Worm (Caenorhabditis elegans) whole organism, L4 larva: Measurements from ENCODE around the gene C45G9.6.

Experiments
- D1046.2 ChIP-seq: fragments of 200-800 bp; sonication (Bioruptor generic); IDR thresholded peaks from 2 replicates; pipeline ENCODE4 v1.3.6; 2022; ENCODE audit warnings: missing genetic modification characterization, missing compliant biosample characterization
- F26F4.8 ChIP-seq: fragments of 200-800 bp; sonication (Bioruptor generic); conservative IDR thresholded peaks from 2 replicates; pipeline ENCODE4 v1.3.6; 2022; ENCODE audit warnings: missing genetic modification characterization, missing compliant biosample characterization
- F44E2.7 ChIP-seq: fragments of 200-800 bp; sonication (Bioruptor generic); IDR thresholded peaks from 2 replicates; pipeline ENCODE4 v2.1.2; 2022; ENCODE audit warnings: missing genetic modification characterization, missing compliant biosample characterization
- F49E8.2 ChIP-seq: sonication (generic microtip); optimal IDR thresholded peaks from 2 replicates; lab custom pipeline; 2016; ENCODE audit warnings: missing compliant biosample characterization, mild to moderate bottlenecking, missing genetic modification characterization, borderline replicate concordance
- R02D3.7 ChIP-seq: fragments of 150-350 bp; sonication (generic microtip); optimal IDR thresholded peaks from 3 replicates; lab custom pipeline; 2014; ENCODE audit warnings: missing biosample characterization, missing genetic modification characterization
- T26A8.4 ChIP-seq: fragments of 200-800 bp; sonication (Bioruptor generic); IDR thresholded peaks from 2 replicates; pipeline ENCODE4 v1.3.6; 2022; ENCODE audit warnings: missing genetic modification characterization, missing compliant biosample characterization
- Y5F2A.4 ChIP-seq: fragments of 200-800 bp; sonication (Bioruptor generic); optimal IDR thresholded peaks from 2 replicates; lab custom pipeline; 2018; ENCODE audit warnings: mild to moderate bottlenecking, missing genetic modification characterization, missing compliant biosample characterization
- Y75B8A.6 ChIP-seq: fragments of 200-800 bp; sonication (Bioruptor generic); IDR thresholded peaks from 2 replicates; pipeline ENCODE4 v1.3.6; 2022; ENCODE audit warnings: missing genetic modification reagents, missing genetic modification characterization, missing compliant biosample characterization
- aha-1 ChIP-seq: fragments of 150-350 bp; peaks from one replicate; lab custom pipeline; 2014; ENCODE audit warnings: missing biosample characterization, missing genetic modification characterization
- arid-1 ChIP-seq: fragments of 200-800 bp; sonication (Bioruptor generic); conservative IDR thresholded peaks from 2 replicates; pipeline ENCODE4 v1.3.6; 2022; ENCODE audit warnings: missing genetic modification reagents, missing genetic modification characterization, missing compliant biosample characterization
- ceh-28 ChIP-seq: fragments of 150-350 bp; optimal IDR thresholded peaks from 2 replicates; lab custom pipeline; 2014; ENCODE audit warnings: missing biosample characterization, missing genetic modification reagents, missing genetic modification characterization
- ceh-62 ChIP-seq: sonication (generic microtip); optimal IDR thresholded peaks from 2 replicates; lab custom pipeline; 2017; ENCODE audit warnings: missing biosample characterization, missing genetic modification characterization
- daf-12 ChIP-seq: fragments of 150-350 bp; optimal IDR thresholded peaks from 2 replicates; lab custom pipeline; 2014; ENCODE audit warnings: missing biosample characterization, missing genetic modification reagents, missing genetic modification characterization
- daf-16 ChIP-seq, 3 experiments: sonication (generic microtip); optimal IDR thresholded peaks; 2 replicates each; lab custom pipeline; 2016 to 2017; ENCODE audit warnings: missing genetic modification characterization in 3 of 3, missing genetic modification reagents in 3 of 3, mild to moderate bottlenecking in 2 of 3, missing compliant biosample characterization in 2 of 3, missing biosample characterization in 1 of 3, moderate library complexity in 1 of 3
- dmd-6 ChIP-seq: fragments of 200-800 bp; sonication (Bioruptor generic); IDR thresholded peaks from 2 replicates; pipeline ENCODE4 v1.3.6; 2022; ENCODE audit warnings: missing genetic modification reagents, missing genetic modification characterization, missing compliant biosample characterization
- dve-1 ChIP-seq: sonication (generic microtip); optimal IDR thresholded peaks from 2 replicates; lab custom pipeline; 2017; ENCODE audit warnings: antibody characterized with exemption, mild to moderate bottlenecking, missing genetic modification characterization, missing compliant biosample characterization; ENCODE audit not compliant: insufficient read depth
- fos-1 ChIP-seq: fragments of 150-350 bp; optimal IDR thresholded peaks from 2 replicates; lab custom pipeline; 2014; ENCODE audit warnings: missing biosample characterization, missing genetic modification characterization
- gei-8 ChIP-seq: fragments of 200-800 bp; sonication (Bioruptor generic); optimal IDR thresholded peaks from 2 replicates; lab custom pipeline; 2018; ENCODE audit warnings: mild to moderate bottlenecking, missing genetic modification characterization, missing compliant biosample characterization
- hif-1 ChIP-seq, 2 experiments: sonication (generic microtip); optimal IDR thresholded peaks; 2 replicates each; lab custom pipeline; 2016 to 2017; ENCODE audit warnings: missing compliant biosample characterization in 2 of 2, missing genetic modification characterization in 2 of 2, missing genetic modification reagents in 2 of 2, missing genotype in 2 of 2, mild to moderate bottlenecking in 1 of 2
- hlh-30 ChIP-seq: sonication (generic microtip); optimal IDR thresholded peaks from 2 replicates; lab custom pipeline; 2017; ENCODE audit warnings: antibody characterized with exemption, mild to moderate bottlenecking, missing genetic modification characterization, missing compliant biosample characterization; ENCODE audit not compliant: insufficient read depth
- lim-7 ChIP-seq: fragments of 200-800 bp; sonication (Bioruptor generic); IDR thresholded peaks from 2 replicates; pipeline ENCODE4 v1.3.6; 2022; ENCODE audit warnings: missing genetic modification characterization, missing compliant biosample characterization
- lin-13 ChIP-seq: fragments of 150-350 bp; optimal IDR thresholded peaks from 2 replicates; lab custom pipeline; 2014; ENCODE audit warnings: missing biosample characterization, missing genetic modification reagents, missing genetic modification characterization
- lin-15B ChIP-seq: fragments of 150-350 bp; sonication (generic microtip); optimal IDR thresholded peaks from 3 replicates; lab custom pipeline; 2014; ENCODE audit warnings: missing biosample characterization, missing genetic modification characterization
- lin-38 ChIP-seq: fragments of 200-800 bp; sonication (Bioruptor generic); IDR thresholded peaks from 2 replicates; pipeline ENCODE4 v1.3.6; 2022; ENCODE audit warnings: missing genetic modification reagents, missing genetic modification characterization, missing compliant biosample characterization
- lsy-2 ChIP-seq, 2 experiments: fragments of 150-350 bp in 1 of 2; sonication (generic microtip) in 1 of 2; optimal IDR thresholded peaks; 2 replicates each; lab custom pipeline; 2014 to 2017; ENCODE audit warnings: missing biosample characterization in 2 of 2, missing genetic modification characterization in 2 of 2
- madf-5 ChIP-seq, 2 experiments: fragments of 200-800 bp; sonication (Bioruptor generic); IDR thresholded peaks; 2 replicates each; pipeline ENCODE4 v1.3.6; 2022; ENCODE audit warnings: missing compliant biosample characterization in 2 of 2, missing genetic modification characterization in 2 of 2
- mdl-1 ChIP-seq, 2 experiments: fragments of 150-350 bp in 1 of 2; sonication (generic microtip) in 1 of 2; optimal IDR thresholded peaks; 2 replicates each; lab custom pipeline; 2014 to 2017; ENCODE audit warnings: missing biosample characterization in 2 of 2, missing genetic modification characterization in 2 of 2
- mes-2 ChIP-seq: sonication (generic microtip); optimal IDR thresholded peaks from 2 replicates; lab custom pipeline; 2016; ENCODE audit warnings: missing genotype, mild to moderate bottlenecking, missing genetic modification characterization, missing compliant biosample characterization; ENCODE audit not compliant: poor library complexity, severe bottlenecking
- mxl-3 ChIP-seq: fragments of 200-800 bp; sonication (Bioruptor generic); optimal IDR thresholded peaks from 2 replicates; lab custom pipeline; 2018; ENCODE audit warnings: mild to moderate bottlenecking, missing genetic modification characterization, missing compliant biosample characterization
- nhr-102 ChIP-seq: sonication (generic microtip); optimal IDR thresholded peaks from 2 replicates; lab custom pipeline; 2016; ENCODE audit warnings: mild to moderate bottlenecking, missing genetic modification characterization, moderate library complexity, missing compliant biosample characterization
- nhr-11 ChIP-seq: fragments of 150-350 bp; optimal IDR thresholded peaks from 2 replicates; lab custom pipeline; 2014; ENCODE audit warnings: missing biosample characterization, missing genetic modification characterization
- nhr-25 ChIP-seq: sonication (generic microtip); optimal IDR thresholded peaks from 2 replicates; lab custom pipeline; 2017; ENCODE audit warnings: missing genetic modification characterization, mild to moderate bottlenecking, missing compliant biosample characterization, antibody characterized with exemption, moderate library complexity, borderline replicate concordance; ENCODE audit not compliant: insufficient read depth
- nhr-28 ChIP-seq: fragments of 150-350 bp; optimal IDR thresholded peaks from 2 replicates; lab custom pipeline; 2014; ENCODE audit warnings: missing biosample characterization, missing genetic modification characterization
- nhr-42 ChIP-seq: fragments of 200-800 bp; sonication (Bioruptor generic); IDR thresholded peaks from 2 replicates; pipeline ENCODE4 v1.3.6; 2022; ENCODE audit warnings: missing genetic modification characterization, missing compliant biosample characterization
- nhr-77 ChIP-seq: fragments of 150-350 bp; optimal IDR thresholded peaks from 2 replicates; lab custom pipeline; 2014; ENCODE audit warnings: missing biosample characterization, missing genetic modification characterization
- php-3 ChIP-seq: fragments of 200-800 bp; sonication (Bioruptor generic); IDR thresholded peaks from 2 replicates; pipeline ENCODE4 v1.3.6; 2022; ENCODE audit warnings: missing genetic modification reagents, missing genetic modification characterization, missing compliant biosample characterization
- pqm-1 ChIP-seq: sonication (generic microtip); optimal IDR thresholded peaks from 2 replicates; lab custom pipeline; 2017; ENCODE audit warnings: missing biosample characterization, missing genetic modification characterization
- sdz-12 ChIP-seq: fragments of 200-800 bp; sonication (Bioruptor generic); optimal IDR thresholded peaks from 2 replicates; lab custom pipeline; 2018; ENCODE audit warnings: mild to moderate bottlenecking, missing genetic modification characterization, missing compliant biosample characterization
- set-16 ChIP-seq: fragments of 200-800 bp; sonication (Bioruptor generic); IDR thresholded peaks from 2 replicates; pipeline ENCODE4 v1.3.6; 2022; ENCODE audit warnings: missing genetic modification reagents, missing genetic modification characterization, missing compliant biosample characterization
- skn-1 ChIP-seq: fragments of 150-350 bp; optimal IDR thresholded peaks from 2 replicates; lab custom pipeline; 2014; ENCODE audit warnings: missing biosample characterization, missing genetic modification characterization
- spr-1 ChIP-seq: sonication (generic microtip); optimal IDR thresholded peaks from 2 replicates; lab custom pipeline; 2016; ENCODE audit warnings: mild to moderate bottlenecking, missing genetic modification characterization, missing compliant biosample characterization
- unc-62 ChIP-seq, 3 experiments: fragments of 150-350 bp in 1 of 3; sonication (generic microtip); optimal IDR thresholded peaks in 2 of 3; peaks in 1 of 3; 1 replicate in 1 of 3; 2 replicates in 2 of 3; lab custom pipeline; 2014 to 2017; ENCODE audit warnings: missing biosample characterization in 3 of 3, missing genetic modification characterization in 3 of 3, missing genetic modification reagents in 3 of 3, missing genotype in 1 of 3
- zfp-2 ChIP-seq: sonication (generic microtip); optimal IDR thresholded peaks from 2 replicates; lab custom pipeline; 2016; ENCODE audit warnings: mild to moderate bottlenecking, missing genetic modification characterization, missing compliant biosample characterization
- ztf-11 ChIP-seq: fragments of 150-350 bp; optimal IDR thresholded peaks from 2 replicates; lab custom pipeline; 2014; ENCODE audit warnings: missing biosample characterization, missing genetic modification characterization
- ztf-7 ChIP-seq: fragments of 150-350 bp; optimal IDR thresholded peaks from 2 replicates; lab custom pipeline; 2014; ENCODE audit warnings: missing biosample characterization, missing genetic modification characterization

The C45G9.6 gene

DNA sequence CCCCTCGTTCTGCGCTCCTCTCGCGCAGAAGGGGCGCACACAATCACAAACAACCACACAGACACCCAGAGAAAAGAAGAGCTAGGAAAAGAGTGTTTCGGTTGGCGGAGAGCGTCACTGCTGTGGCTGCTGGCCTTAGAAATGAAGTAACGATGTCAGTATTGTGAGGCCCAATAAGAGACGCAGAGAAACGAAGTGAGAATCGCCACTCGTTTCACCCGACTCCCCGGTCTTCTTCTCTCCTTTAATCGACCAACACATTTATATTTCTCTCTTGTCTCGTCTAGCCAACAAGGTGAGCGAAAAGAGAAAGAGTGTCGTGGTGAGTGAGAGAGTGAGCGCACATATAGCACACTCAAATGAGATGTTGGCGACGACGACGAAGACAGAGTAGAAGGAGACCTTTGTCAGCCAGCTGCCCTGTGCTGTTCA, 22.3 kb upstream of the C45G9.6 start (continued):
- peak; percentile 82 for TF ChIP-seq hlh-30 (tag; lab: Kevin White, UChicago)
- peak; percentile 94 for TF ChIP-seq nhr-11 (tag; lab: Kevin White, UChicago)
- TF ChIP-seq lsy-2 (tag; optimal IDR thresholded peaks at IDR 0.05; lab: Kevin White, UChicago): peak; percentile 78 to 90
- peak in 1 of 2 experiments; percentile 73 for TF ChIP-seq hif-1 (tag; optimal IDR thresholded peaks at IDR 0.05; lab: Kevin White, UChicago)
- peak; percentile 75 for TF ChIP-seq T26A8.4 (GFP tag; lab: Robert Waterston, UW)
- TF ChIP-seq daf-16 (GFP tag; optimal IDR thresholded peaks at IDR 0.05; lab: Kevin White, UChicago): peak; percentile 22 to 27
- peak; percentile 17 for TF ChIP-seq daf-16 (tag; optimal IDR thresholded peaks at IDR 0.05; lab: Kevin White, UChicago)
- TF ChIP-seq set-16: peak; percentile 77
- TF ChIP-seq mes-2 (tag; lab: Kevin White, UChicago): peak; percentile 75
- TF ChIP-seq aha-1 (tag; lab: Kevin White, UChicago): peak; percentile 98
- peak; percentile 71; the same call in 1 of the 2 replicates for TF ChIP-seq php-3
- TF ChIP-seq gei-8 (GFP tag; lab: Kevin White, UChicago): peak; percentile 21
- TF ChIP-seq F44E2.7 (GFP tag; lab: Robert Waterston, UW): no peak
- TF ChIP-seq skn-1 (tag; lab: Kevin White, UChicago): no peak
- TF ChIP-seq lim-7: 0 out of 2 replicates have a peak, but pooled peaks have one; percentile 35
- TF ChIP-seq lin-38 (GFP tag; lab: Robert Waterston, UW): peak; percentile 67
- peak; percentile 73 for TF ChIP-seq mxl-3
- peak; percentile 87 for TF ChIP-seq dve-1 (tag; lab: Kevin White, UChicago)

DNA sequence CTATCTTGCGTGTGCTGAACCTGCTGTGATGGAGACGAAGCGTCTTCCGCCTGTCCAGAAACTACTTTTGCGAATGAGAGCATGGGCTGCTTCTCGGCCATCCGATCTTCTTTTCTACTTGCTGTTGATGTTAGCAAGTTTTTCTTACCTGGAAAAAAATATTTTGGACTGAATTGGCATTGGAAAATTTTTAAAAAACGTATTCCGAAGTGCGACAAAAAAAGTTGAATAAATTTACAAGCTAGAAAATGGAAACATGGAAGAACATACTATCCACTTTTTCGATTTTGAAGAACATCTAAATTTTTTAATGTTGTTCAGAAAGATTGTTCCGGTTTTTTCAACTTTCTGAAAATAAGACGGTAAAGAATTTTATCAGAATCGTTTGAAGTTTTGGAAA, 18.7 kb upstream of the C45G9.6 start, which contains the start of gene larp-1:
larp-1 (minus strand) TSS at position 101 of the 400 bp plus-strand sequence.
- no peak for TF ChIP-seq D1046.2 (GFP tag; lab: Robert Waterston, UW)
- no peak for TF ChIP-seq Y5F2A.4 (GFP tag; lab: Kevin White, UChicago)
- TF ChIP-seq sdz-12: no peak
- TF ChIP-seq lsy-2 (tag; optimal IDR thresholded peaks at IDR 0.05; lab: Kevin White, UChicago): no peak
- TF ChIP-seq nhr-102 (tag; lab: Kevin White, UChicago): no peak
- TF ChIP-seq fos-1 (tag; lab: Kevin White, UChicago): no peak
- no peak for TF ChIP-seq nhr-42 (GFP tag; lab: Robert Waterston, UW)
- TF ChIP-seq lin-13: no peak
- no peak for TF ChIP-seq lim-7
- no peak for TF ChIP-seq daf-12 (tag; lab: Kevin White, UChicago)
- TF ChIP-seq unc-62 (GFP tag; optimal IDR thresholded peaks at IDR 0.05 in 1 of 2; lab: Kevin White, UChicago): no peak
- no peak for TF ChIP-seq unc-62 (tag; optimal IDR thresholded peaks at IDR 0.05; lab: Kevin White, UChicago)
- TF ChIP-seq Y75B8A.6 (GFP tag; lab: Robert Waterston, UW): no peak
- TF ChIP-seq ceh-28 (tag; lab: Kevin White, UChicago): no peak
- TF ChIP-seq nhr-28 (tag; lab: Kevin White, UChicago): no peak
- TF ChIP-seq gei-8 (GFP tag; lab: Kevin White, UChicago): no peak

DNA sequence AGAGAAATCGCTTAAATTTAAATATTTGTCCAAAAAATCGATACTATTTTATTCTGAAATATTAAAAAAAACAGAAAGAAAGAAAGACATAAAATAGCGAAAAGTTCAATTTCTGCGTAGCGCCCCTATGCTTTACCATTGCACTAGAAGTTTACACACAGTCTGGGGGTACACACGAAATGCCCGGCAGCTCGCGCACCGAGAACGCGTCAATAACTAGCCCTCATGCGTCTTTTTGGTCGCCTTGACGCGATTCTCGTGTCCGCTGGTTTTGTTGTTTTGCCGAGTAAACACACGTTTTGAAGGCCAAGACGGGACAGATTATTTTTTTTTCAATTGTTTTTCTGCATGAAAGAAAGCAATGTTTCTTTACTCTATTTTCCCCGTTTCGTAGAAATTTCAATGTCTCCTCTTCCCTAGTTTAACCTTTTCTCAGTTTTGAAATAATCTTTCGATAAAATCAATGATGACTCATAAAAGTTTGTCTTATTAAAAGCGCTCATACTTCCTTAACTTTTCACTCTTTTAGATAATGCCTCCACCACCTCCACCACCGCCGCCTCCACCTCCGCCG, 18.1 kb upstream of the C45G9.6 start, which contains the start of gene wip-1:
wip-1 (plus strand) TSS at position 524 of the 574 bp plus-strand sequence.
- TF ChIP-seq nhr-77 (tag; lab: Kevin White, UChicago): peak; percentile 98
- TF ChIP-seq nhr-25 (tag; lab: Kevin White, UChicago): peak; percentile 95
- peak; percentile 96 for TF ChIP-seq F49E8.2
- peak; percentile 96 for TF ChIP-seq dmd-6
- peak; percentile 98 for TF ChIP-seq arid-1 (GFP tag; lab: Robert Waterston, UW)
- peak; percentile 85 for TF ChIP-seq zfp-2 (tag; lab: Kevin White, UChicago)
- TF ChIP-seq php-3: peak; percentile 93
- TF ChIP-seq daf-12 (tag; lab: Kevin White, UChicago): no peak
- peak; percentile 93 for TF ChIP-seq ztf-7
- TF ChIP-seq pqm-1 (tag; lab: Kevin White, UChicago): peak; percentile 54
- TF ChIP-seq ceh-62 (tag; lab: Kevin White, UChicago): no peak
- TF ChIP-seq lin-13: peak; percentile 97
- peak in 1 of 2 experiments; percentile 90; a peak in 1 of 4 replicates for TF ChIP-seq madf-5 (GFP tag; IDR thresholded peaks at IDR 0.05; lab: Robert Waterston, UW)
- TF ChIP-seq lin-15B: peak; percentile 65
- peak; percentile 2 for TF ChIP-seq R02D3.7
- TF ChIP-seq mdl-1 (tag; optimal IDR thresholded peaks at IDR 0.05; lab: Kevin White, UChicago): peak; percentile 20 to 82
- peak; percentile 98 for TF ChIP-seq nhr-11 (tag; lab: Kevin White, UChicago)
- TF ChIP-seq skn-1 (tag; lab: Kevin White, UChicago): no peak
- TF ChIP-seq spr-1 (tag; lab: Kevin White, UChicago): peak; percentile 96
- TF ChIP-seq F26F4.8 (GFP tag; lab: Robert Waterston, UW): no peak
- TF ChIP-seq ztf-11 (tag; lab: Kevin White, UChicago): peak; percentile 18
